Worm (Caenorhabditis elegans) whole organism, young adult: Measurements from ENCODE around the gene F23F1.5.

ENCODE experiments used
- F39B2.1 ChIP-seq: fragments of 200-800 bp; sonication (Bioruptor generic); IDR thresholded peaks from 2 replicates; pipeline ENCODE4 v1.3.6; 2022; ENCODE audit warnings: missing genetic modification reagents, missing genetic modification characterization, missing compliant biosample characterization
- T07F8.4 ChIP-seq: sonication (generic microtip); optimal IDR thresholded peaks from 2 replicates; lab custom pipeline; 2016; ENCODE audit warnings: mild to moderate bottlenecking, missing genetic modification characterization, moderate library complexity, missing compliant biosample characterization
- athp-1 ChIP-seq: sonication (generic microtip); optimal IDR thresholded peaks from 2 replicates; lab custom pipeline; 2017; ENCODE audit warnings: mild to moderate bottlenecking, missing genetic modification characterization, missing compliant biosample characterization
- dpff-1 ChIP-seq: sonication (generic microtip); optimal IDR thresholded peaks from 2 replicates; lab custom pipeline; 2017; ENCODE audit warnings: mild to moderate bottlenecking, missing genetic modification characterization, missing compliant biosample characterization
- egl-44 ChIP-seq: fragments of 200-800 bp; sonication (Bioruptor generic); IDR thresholded peaks from 2 replicates; pipeline ENCODE4 v1.3.6; 2022; ENCODE audit warnings: missing genetic modification reagents, missing genetic modification characterization, missing compliant biosample characterization
- him-1 ChIP-seq: sonication (generic microtip); optimal IDR thresholded peaks from 2 replicates; lab custom pipeline; 2016; ENCODE audit warnings: missing genotype, missing genetic modification reagents, missing genetic modification characterization, missing compliant biosample characterization
- madf-3 ChIP-seq: fragments of 200-800 bp; sonication (Bioruptor generic); IDR thresholded peaks from 2 replicates; pipeline ENCODE4 v1.3.6; 2022; ENCODE audit warnings: missing genetic modification reagents, missing genetic modification characterization, missing compliant biosample characterization
- nhr-90 ChIP-seq: sonication (generic microtip); optimal IDR thresholded peaks from 2 replicates; lab custom pipeline; 2016; ENCODE audit warnings: missing genotype, mild to moderate bottlenecking, missing genetic modification characterization, missing compliant biosample characterization
- ztf-22 ChIP-seq: fragments of 200-800 bp; sonication (Bioruptor generic); optimal IDR thresholded peaks from 2 replicates; lab custom pipeline; 2018; ENCODE audit warnings: mild to moderate bottlenecking, missing genetic modification characterization, moderate library complexity, missing compliant biosample characterization

The F23F1.5 gene

ce11 chrII:586-985 is 30.8 kb downstream of the F23F1.5 start:
- no peak for TF ChIP-seq T07F8.4
- no peak for TF ChIP-seq nhr-90 (tag; lab: Kevin White, UChicago)
- no peak for TF ChIP-seq dpff-1
- TF ChIP-seq madf-3 (GFP tag; lab: Robert Waterston, UW), result no peak
- TF ChIP-seq him-1 (tag; lab: Kevin White, UChicago), result no peak
- TF ChIP-seq egl-44, result no peak
- no peak for TF ChIP-seq athp-1 (tag; lab: Kevin White, UChicago)
- TF ChIP-seq F39B2.1, result no peak
- TF ChIP-seq ztf-22 (GFP tag; lab: Kevin White, UChicago), result no peak
